Fruit fly (Drosophila melanogaster) whole organism, embryonic: ENCODE data around the gene CG7065.

ENCODE experiments used
- ATbp ChIP-seq: fragments of 200-800 bp; sonication (Bioruptor generic); optimal IDR thresholded peaks from 2 replicates; lab custom pipeline; 2017; ENCODE audit warnings: missing biosample characterization, mild to moderate bottlenecking, missing genetic modification characterization, missing genetic modification reagents
- BEAF-32 ChIP-seq: fragments of 200-800 bp; sonication (Bioruptor generic); optimal IDR thresholded peaks from 3 replicates; lab custom pipeline; 2017; ENCODE audit warnings: missing biosample characterization, missing genetic modification characterization, mild to moderate bottlenecking, moderate library complexity, missing genetic modification reagents
- CG11085 ChIP-seq: fragments of 200-800 bp; sonication (Bioruptor generic); IDR thresholded peaks from 2 replicates; pipeline ENCODE4 v1.3.6; 2022; ENCODE audit warnings: missing biosample characterization, missing genetic modification characterization
- CG13296 ChIP-seq: fragments of 200-800 bp; sonication (Bioruptor generic); optimal IDR thresholded peaks from 3 replicates; lab custom pipeline; 2018; ENCODE audit warnings: missing biosample characterization, mild to moderate bottlenecking, missing genetic modification characterization
- CG13894 ChIP-seq: fragments of 200-800 bp; sonication (Bioruptor generic); optimal IDR thresholded peaks from 3 replicates; lab custom pipeline; 2018; ENCODE audit warnings: missing biosample characterization, mild to moderate bottlenecking, missing genetic modification characterization, moderate library complexity
- CG14710 ChIP-seq: fragments of 200-800 bp; sonication (Bioruptor generic); optimal IDR thresholded peaks from 3 replicates; lab custom pipeline; 2019; ENCODE audit warnings: missing biosample characterization, mild to moderate bottlenecking, missing genetic modification characterization, moderate library complexity
- CG14860 ChIP-seq: fragments of 200-800 bp; sonication (Bioruptor generic); IDR thresholded peaks from 3 replicates; pipeline ENCODE4 v1.3.6; 2022; ENCODE audit warnings: missing biosample characterization, missing genetic modification characterization; ENCODE audit not compliant: partially characterized antibody
- CG15269 ChIP-seq: fragments of 200-800 bp; sonication (Bioruptor generic); optimal IDR thresholded peaks from 2 replicates; lab custom pipeline; 2018; ENCODE audit warnings: missing biosample characterization, mild to moderate bottlenecking, missing genetic modification characterization, moderate library complexity
- CG15514 ChIP-seq: fragments of 200-800 bp; sonication (Bioruptor generic); optimal IDR thresholded peaks from 3 replicates; lab custom pipeline; 2017; ENCODE audit warnings: missing biosample characterization, missing genetic modification characterization, mild to moderate bottlenecking, moderate library complexity, missing genetic modification reagents
- CG15601 ChIP-seq: fragments of 200-800 bp; sonication (Bioruptor generic); optimal IDR thresholded peaks from 3 replicates; lab custom pipeline; 2019; ENCODE audit warnings: missing biosample characterization, mild to moderate bottlenecking, missing genetic modification characterization, moderate library complexity
- CG16813 ChIP-seq: fragments of 200-800 bp; sonication (Bioruptor generic); IDR thresholded peaks from 3 replicates; pipeline ENCODE4 v1.3.6; 2022; ENCODE audit warnings: missing biosample characterization, missing genetic modification characterization; ENCODE audit not compliant: partially characterized antibody
- CG17328 ChIP-seq: fragments of 200-800 bp; sonication (Bioruptor generic); IDR thresholded peaks from 2 replicates; pipeline ENCODE4 v1.3.6; 2022; ENCODE audit warnings: missing biosample characterization, missing genetic modification characterization
- CG18619 ChIP-seq: fragments of 200-800 bp; sonication (Bioruptor generic); optimal IDR thresholded peaks from 3 replicates; lab custom pipeline; 2017; ENCODE audit warnings: missing biosample characterization, mild to moderate bottlenecking, missing genetic modification characterization
- CG2129 ChIP-seq: fragments of 200-800 bp; sonication (Bioruptor generic); IDR thresholded peaks from 2 replicates; pipeline ENCODE4 v1.3.6; 2022; ENCODE audit warnings: missing biosample characterization, missing genetic modification characterization; ENCODE audit not compliant: partially characterized antibody
- CG31441 ChIP-seq: fragments of 200-800 bp; sonication (Bioruptor generic); IDR thresholded peaks from 2 replicates; pipeline ENCODE4 v1.3.6; 2022; ENCODE audit warnings: missing biosample characterization, missing genetic modification characterization
- CG3163 ChIP-seq: fragments of 200-800 bp; sonication (Bioruptor generic); optimal IDR thresholded peaks from 3 replicates; lab custom pipeline; 2016; ENCODE audit warnings: missing biosample characterization, missing genetic modification characterization
- CG3995 ChIP-seq: fragments of 200-800 bp; sonication (Bioruptor generic); optimal IDR thresholded peaks from 3 replicates; lab custom pipeline; 2016; ENCODE audit warnings: missing biosample characterization, missing genetic modification characterization
- CG42726 ChIP-seq: fragments of 200-800 bp; sonication (Bioruptor generic); IDR thresholded peaks from 2 replicates; pipeline ENCODE4 v1.3.6; 2022; ENCODE audit warnings: missing biosample characterization, missing genetic modification characterization; ENCODE audit not compliant: partially characterized antibody
- CG4328 ChIP-seq: fragments of 200-800 bp; sonication (Bioruptor generic); optimal IDR thresholded peaks from 3 replicates; lab custom pipeline; 2017; ENCODE audit warnings: missing biosample characterization, missing genetic modification reagents, missing genetic modification characterization
- CG4404 ChIP-seq: fragments of 200-800 bp; sonication (Bioruptor generic); IDR thresholded peaks from 2 replicates; pipeline ENCODE4 v1.3.6; 2022; ENCODE audit warnings: missing biosample characterization, missing genetic modification characterization
- CG4707 ChIP-seq: fragments of 200-800 bp; sonication (Bioruptor generic); optimal IDR thresholded peaks from 2 replicates; lab custom pipeline; 2018; ENCODE audit warnings: missing biosample characterization, mild to moderate bottlenecking, missing genetic modification characterization, moderate library complexity
- CG7271 ChIP-seq: fragments of 200-800 bp; sonication (Bioruptor generic); optimal IDR thresholded peaks from 2 replicates; lab custom pipeline; 2018; ENCODE audit warnings: missing biosample characterization, mild to moderate bottlenecking, missing genetic modification characterization, moderate library complexity
- CG8281 ChIP-seq: fragments of 200-800 bp; sonication (Bioruptor generic); optimal IDR thresholded peaks from 2 replicates; lab custom pipeline; 2018; ENCODE audit warnings: missing biosample characterization, mild to moderate bottlenecking, missing genetic modification characterization, moderate library complexity
- CG9437 ChIP-seq: fragments of 200-800 bp; sonication (Bioruptor generic); optimal IDR thresholded peaks from 2 replicates; lab custom pipeline; 2018; ENCODE audit warnings: missing biosample characterization, mild to moderate bottlenecking, missing genetic modification characterization
- Dll ChIP-seq: fragments of 200-800 bp; sonication (Bioruptor generic); IDR thresholded peaks from 4 replicates; pipeline ENCODE4 v1.3.6; 2022; ENCODE audit warnings: missing biosample characterization, missing genetic modification characterization; ENCODE audit not compliant: partially characterized antibody
- Dref ChIP-seq: fragments of 200-800 bp; sonication (Bioruptor generic); IDR thresholded peaks from 2 replicates; pipeline ENCODE4 v1.3.6; 2022; ENCODE audit warnings: missing biosample characterization, missing genetic modification characterization
- HLH4C ChIP-seq: fragments of 200-800 bp; sonication (Bioruptor generic); IDR thresholded peaks from 3 replicates; pipeline ENCODE4 v1.3.6; 2022; ENCODE audit warnings: missing biosample characterization, missing genetic modification characterization; ENCODE audit not compliant: partially characterized antibody
- HLH54F ChIP-seq: fragments of 200-800 bp; sonication (Bioruptor generic); optimal IDR thresholded peaks from 3 replicates; lab custom pipeline; 2016; ENCODE audit warnings: missing biosample characterization, missing genetic modification characterization
- MESR4 ChIP-seq: fragments of 200-800 bp; sonication (Bioruptor generic); optimal IDR thresholded peaks from 2 replicates; lab custom pipeline; 2018; ENCODE audit warnings: missing biosample characterization, mild to moderate bottlenecking, missing genetic modification characterization, moderate library complexity
- NC2β ChIP-seq: fragments of 200-800 bp; sonication (Bioruptor generic); optimal IDR thresholded peaks from 2 replicates; lab custom pipeline; 2016; ENCODE audit warnings: missing biosample characterization, missing genetic modification characterization
- Neu2 ChIP-seq: fragments of 200-800 bp; sonication (Bioruptor generic); optimal IDR thresholded peaks from 3 replicates; lab custom pipeline; 2016; ENCODE audit warnings: missing biosample characterization, missing genetic modification characterization, borderline replicate concordance
- Opbp ChIP-seq: fragments of 200-800 bp; sonication (Bioruptor generic); IDR thresholded peaks from 3 replicates; pipeline ENCODE4 v1.3.6; 2022; ENCODE audit warnings: missing biosample characterization, missing genetic modification characterization; ENCODE audit not compliant: partially characterized antibody
- Sin3A ChIP-seq: fragments of >200 bp; optimal IDR thresholded peaks from 2 replicates; lab custom pipeline; 2018
- ab ChIP-seq: fragments of 200-800 bp; sonication (Bioruptor generic); optimal IDR thresholded peaks from 2 replicates; lab custom pipeline; 2016; ENCODE audit warnings: missing biosample characterization, missing genetic modification characterization
- ato ChIP-seq: fragments of 200-800 bp; sonication (Bioruptor generic); IDR thresholded peaks from 2 replicates; pipeline ENCODE4 v1.3.6; 2022; ENCODE audit warnings: missing biosample characterization, missing genetic modification characterization; ENCODE audit not compliant: partially characterized antibody
- bbx ChIP-seq: fragments of 200-800 bp; sonication (Bioruptor generic); IDR thresholded peaks from 2 replicates; pipeline ENCODE4 v1.3.6; 2022; ENCODE audit warnings: missing biosample characterization, missing genetic modification characterization; ENCODE audit not compliant: partially characterized antibody
- gfzf ChIP-seq: fragments of 200-800 bp; sonication (Bioruptor generic); optimal IDR thresholded peaks from 2 replicates; lab custom pipeline; 2016; ENCODE audit warnings: missing biosample characterization, mild to moderate bottlenecking, missing genetic modification characterization, moderate library complexity
- inv ChIP-seq: fragments of 200-800 bp; sonication (Bioruptor generic); IDR thresholded peaks from 2 replicates; pipeline ENCODE4 v1.3.6; 2022; ENCODE audit warnings: missing biosample characterization, missing genetic modification characterization; ENCODE audit not compliant: partially characterized antibody
- org-1 ChIP-seq: fragments of 200-800 bp; sonication (Bioruptor generic); optimal IDR thresholded peaks from 2 replicates; lab custom pipeline; 2017; ENCODE audit warnings: missing biosample characterization, missing genetic modification characterization
- pzg ChIP-seq: fragments of 200-800 bp; sonication (Bioruptor generic); optimal IDR thresholded peaks from 3 replicates; lab custom pipeline; 2018; ENCODE audit warnings: missing biosample characterization, mild to moderate bottlenecking, missing genetic modification characterization, moderate library complexity
- ro ChIP-seq: fragments of 200-800 bp; sonication (Bioruptor generic); IDR thresholded peaks from 2 replicates; pipeline ENCODE4 v1.3.6; 2022; ENCODE audit warnings: missing biosample characterization, missing genetic modification characterization
- sima ChIP-seq: fragments of 200-800 bp; sonication (Bioruptor generic); optimal IDR thresholded peaks from 2 replicates; lab custom pipeline; 2016; ENCODE audit warnings: missing biosample characterization, missing genetic modification characterization
- sna ChIP-seq: fragments of 200-800 bp; sonication (Bioruptor generic); IDR thresholded peaks from 2 replicates; pipeline ENCODE4 v1.3.6; 2022; ENCODE audit warnings: missing biosample characterization, missing genetic modification characterization; ENCODE audit not compliant: partially characterized antibody
- sr ChIP-seq: fragments of 200-800 bp; sonication (Bioruptor generic); IDR thresholded peaks from 3 replicates; pipeline ENCODE4 v1.3.6; 2022; ENCODE audit warnings: missing biosample characterization, missing genetic modification characterization
- ssp ChIP-seq: fragments of 200-800 bp; sonication (Bioruptor generic); IDR thresholded peaks from 2 replicates; pipeline ENCODE4 v1.3.6; 2022; ENCODE audit warnings: missing biosample characterization, missing genetic modification characterization
- trem ChIP-seq: fragments of 200-800 bp; optimal IDR thresholded peaks from 3 replicates; lab custom pipeline; 2019; ENCODE audit warnings: missing biosample characterization, mild to moderate bottlenecking, missing genetic modification characterization, moderate library complexity
- trh ChIP-seq: fragments of 200-800 bp; sonication (Bioruptor generic); optimal IDR thresholded peaks from 2 replicates; lab custom pipeline; 2016; ENCODE audit warnings: missing biosample characterization, missing genetic modification characterization
- vfl ChIP-seq: fragments of 200-800 bp; sonication (Bioruptor generic); optimal IDR thresholded peaks from 2 replicates; lab custom pipeline; 2016; ENCODE audit warnings: missing biosample characterization, missing genetic modification characterization
- yki ChIP-seq: fragments of >200 bp; optimal IDR thresholded peaks from 3 replicates; lab custom pipeline; 2018
- zf30C ChIP-seq: fragments of 200-800 bp; sonication (Bioruptor generic); optimal IDR thresholded peaks from 3 replicates; lab custom pipeline; 2018; ENCODE audit warnings: missing biosample characterization, mild to moderate bottlenecking, missing genetic modification characterization

The CG7065 gene

dm6 chrX:9163110-9163509 lies 20.8 kb downstream of the CG7065 start, which contains the start of gene mei-P26 (continued):
- TF ChIP-seq CG14710 (tag; lab: Kevin White, UChicago) (peak; percentile 26), CG15514 (GFP tag; lab: Kevin White, UChicago) (peak; percentile 21), ssp (GFP tag; lab: Robert Waterston, UW) (no peak), sr (GFP tag; lab: Robert Waterston, UW) (0 out of 3 replicates have a peak, but pooled peaks have one; percentile 11), CG16813 (peak; percentile 78), sima (GFP tag; lab: Kevin White, UChicago) (no peak), sna (GFP tag; lab: Robert Waterston, UW) (peak; percentile 60; the same call in 1 of the 2 replicates), CG4404 (no peak), Dll (GFP tag; lab: Robert Waterston, UW) (peak; percentile 79), Sin3A (lab: Kevin White, UChicago) (no peak), ro (no peak), BEAF-32 (GFP tag; lab: Kevin White, UChicago) (peak; percentile 78), yki (lab: Kevin White, UChicago) (no peak), CG31441 (no peak), CG15601 (tag; lab: Kevin White, UChicago) (no peak), inv (GFP tag; lab: Robert Waterston, UW) (peak; percentile 78), CG3995 (GFP tag; lab: Kevin White, UChicago) (peak; percentile 51), CG9437 (GFP tag; lab: Kevin White, UChicago) (peak; percentile 44), bbx (GFP tag; lab: Robert Waterston, UW) (peak; percentile 90), CG13296 (GFP tag; lab: Kevin White, UChicago) (peak; percentile 21), Opbp (GFP tag; lab: Robert Waterston, UW) (peak; percentile 87), CG2129 (GFP tag; lab: Robert Waterston, UW) (peak; percentile 65), org-1 (GFP tag; lab: Kevin White, UChicago) (no peak), ATbp (GFP tag; lab: Kevin White, UChicago) (no peak), ab (GFP tag; lab: Kevin White, UChicago) (no peak), CG7271 (tag; lab: Kevin White, UChicago) (no peak), CG17328 (no peak), CG11085 (GFP tag; lab: Robert Waterston, UW) (no peak), pzg (peak; percentile 49), CG4328 (GFP tag; lab: Kevin White, UChicago) (no peak), CG4707 (GFP tag; lab: Kevin White, UChicago) (no peak), HLH4C (GFP tag; lab: Robert Waterston, UW) (peak; percentile 81), CG14860 (GFP tag; lab: Robert Waterston, UW) (peak; percentile 76), zf30C (GFP tag; lab: Kevin White, UChicago) (no peak), vfl (no peak), MESR4 (peak; percentile 73), CG13894 (peak; percentile 38), Dref (GFP tag; lab: Robert Waterston, UW) (peak; percentile 83), trh (GFP tag; lab: Kevin White, UChicago) (no peak), CG18619 (GFP tag; lab: Kevin White, UChicago) (no peak), NC2β (no peak), Neu2 (GFP tag; lab: Kevin White, UChicago) (no peak), trem (tag; lab: Kevin White, UChicago) (peak; percentile 33), gfzf (GFP tag; lab: Kevin White, UChicago) (peak; percentile 0), CG8281 (tag; lab: Kevin White, UChicago) (no peak), CG3163 (GFP tag; lab: Kevin White, UChicago) (no peak), CG42726 (GFP tag; lab: Robert Waterston, UW) (peak; percentile 82; the same call in 1 of the 2 replicates), HLH54F (GFP tag; lab: Kevin White, UChicago) (no peak), ato (GFP tag; lab: Robert Waterston, UW) (peak; percentile 79), CG15269 (tag; lab: Kevin White, UChicago) (no peak)
